Worm (Caenorhabditis elegans): ENCODE measurements around the gene str-230.
A peak's percentile ranks its signal among the peaks of the same experiment; 100 is the strongest.

- no peak for TF ChIP-seq ztf-6 (GFP tag; IDR thresholded peaks at IDR 0.05)
- TF ChIP-seq sptf-2 (GFP tag; optimal IDR thresholded peaks at IDR 0.05), result no peak
- peak; percentile 69 for TF ChIP-seq him-1 (tag; optimal IDR thresholded peaks at IDR 0.05)
- peak; percentile 93 for TF ChIP-seq xnd-1 (tag; optimal IDR thresholded peaks at IDR 0.05)
- no peak for TF ChIP-seq unc-62 (GFP tag; optimal IDR thresholded peaks at IDR 0.05)
- no peak for TF ChIP-seq zfh-2 (GFP tag; conservative IDR thresholded peaks at IDR 0.05)
These were observed 17.8 kb downstream of the str-230 start for ce11 chrV:14192870-14193269.
